Fruit fly (Drosophila melanogaster): ENCODE results near the gene CG7953.

DNA sequence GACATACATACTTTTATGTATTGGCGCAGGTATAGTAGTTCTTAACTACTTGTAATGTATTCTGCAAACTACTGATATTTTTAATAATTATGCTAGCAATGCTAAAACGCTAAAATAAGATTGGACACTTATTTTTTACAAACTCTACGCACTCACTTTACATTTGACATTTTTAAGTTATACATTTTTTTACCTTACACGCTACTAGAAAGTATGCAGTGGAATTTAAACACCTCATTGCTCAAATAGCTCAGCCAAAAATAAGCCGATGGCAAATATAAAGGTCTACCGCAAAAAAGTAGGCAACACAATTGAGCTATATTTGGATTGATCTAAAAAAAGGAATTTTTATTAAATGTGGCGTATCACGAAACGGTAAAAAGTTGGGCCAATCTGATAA, 5.6 kb upstream of the CG7953 start:
- TF ChIP-seq tj (GFP tag; optimal IDR thresholded peaks at IDR 0.05) (no peak), pad (GFP tag; optimal IDR thresholded peaks at IDR 0.05) (no peak), Clk (GFP tag; optimal IDR thresholded peaks at IDR 0.05) (no peak), Crg-1 (GFP tag; optimal IDR thresholded peaks at IDR 0.05) (no peak)
